Fruit fly (Drosophila melanogaster): Measurements from ENCODE around the gene Acp63F.

Gene Acp63F

DNA sequence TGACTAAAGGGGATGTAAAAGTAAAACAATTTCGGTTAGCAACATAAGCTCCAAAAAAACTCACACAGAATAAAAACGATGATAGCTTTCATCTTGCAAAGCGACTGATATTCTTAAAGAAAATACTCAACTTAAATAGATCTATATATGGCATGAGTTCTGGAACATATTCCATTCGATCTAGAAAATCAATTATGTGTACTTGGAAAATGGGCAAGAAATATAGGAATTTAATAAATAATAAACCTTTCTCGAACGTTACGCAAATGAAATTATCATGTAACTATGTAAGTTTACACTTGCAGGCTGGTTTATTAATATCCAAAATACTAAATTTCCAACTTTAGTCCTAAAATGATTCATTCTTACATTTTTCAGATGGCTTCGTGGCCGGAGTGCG is at the start of gene Acp63F:
Acp63F (minus strand) TSS at position 101 of the 400 bp plus-strand sequence.
- TF ChIP-seq noc (tag; optimal IDR thresholded peaks at IDR 0.05): no peak

DNA sequence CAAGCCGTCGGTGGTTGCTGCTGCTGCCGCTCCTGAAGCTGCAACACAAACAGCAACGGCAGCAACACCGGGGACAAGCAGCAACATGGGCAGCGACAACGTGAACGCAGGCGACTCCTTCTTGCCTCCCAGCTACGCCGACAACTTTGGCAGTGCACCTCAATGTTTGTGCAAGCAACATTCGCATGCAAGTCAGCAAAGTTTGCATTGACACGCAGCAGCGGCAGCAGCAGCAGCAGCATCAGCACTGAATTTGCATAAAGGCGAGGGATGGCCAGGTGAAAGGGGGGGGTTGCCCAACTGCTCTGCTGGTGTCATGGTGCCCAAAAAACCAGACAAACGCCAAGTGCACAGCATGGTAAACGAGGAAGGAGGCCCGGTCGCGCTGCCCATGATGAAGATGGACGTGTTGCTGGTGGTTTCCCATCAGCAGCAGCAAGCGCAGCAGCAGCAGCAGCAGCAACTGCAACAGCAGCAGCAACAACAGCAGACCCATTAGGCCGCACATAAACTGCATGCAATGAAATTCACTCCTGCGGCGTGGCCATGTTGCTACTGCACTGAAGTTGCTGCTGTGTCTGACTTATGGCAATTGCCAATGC is 49.2 kb upstream of the Acp63F start:
- no peak for TF ChIP-seq noc (tag; optimal IDR thresholded peaks at IDR 0.05)

DNA sequence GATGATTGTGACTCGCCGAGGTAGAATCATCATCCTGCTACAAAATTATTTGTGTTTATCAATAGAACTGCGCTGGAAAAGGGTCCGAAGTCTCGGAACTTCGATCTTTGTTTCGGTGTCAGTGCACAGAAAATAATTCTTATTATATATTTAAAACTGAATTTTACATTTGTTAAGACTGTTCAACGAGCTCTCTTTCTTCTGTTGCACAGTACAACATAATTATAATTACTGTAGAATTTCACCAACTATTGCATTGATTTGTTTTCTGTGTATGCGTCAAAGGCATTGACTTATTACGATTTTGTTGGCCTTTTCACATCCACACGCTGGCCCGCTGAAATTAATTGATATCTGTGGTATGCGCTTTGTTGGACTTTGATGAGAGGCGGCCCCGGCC is 47.3 kb upstream of the Acp63F start:
- TF ChIP-seq noc (tag; optimal IDR thresholded peaks at IDR 0.05): no peak

DNA sequence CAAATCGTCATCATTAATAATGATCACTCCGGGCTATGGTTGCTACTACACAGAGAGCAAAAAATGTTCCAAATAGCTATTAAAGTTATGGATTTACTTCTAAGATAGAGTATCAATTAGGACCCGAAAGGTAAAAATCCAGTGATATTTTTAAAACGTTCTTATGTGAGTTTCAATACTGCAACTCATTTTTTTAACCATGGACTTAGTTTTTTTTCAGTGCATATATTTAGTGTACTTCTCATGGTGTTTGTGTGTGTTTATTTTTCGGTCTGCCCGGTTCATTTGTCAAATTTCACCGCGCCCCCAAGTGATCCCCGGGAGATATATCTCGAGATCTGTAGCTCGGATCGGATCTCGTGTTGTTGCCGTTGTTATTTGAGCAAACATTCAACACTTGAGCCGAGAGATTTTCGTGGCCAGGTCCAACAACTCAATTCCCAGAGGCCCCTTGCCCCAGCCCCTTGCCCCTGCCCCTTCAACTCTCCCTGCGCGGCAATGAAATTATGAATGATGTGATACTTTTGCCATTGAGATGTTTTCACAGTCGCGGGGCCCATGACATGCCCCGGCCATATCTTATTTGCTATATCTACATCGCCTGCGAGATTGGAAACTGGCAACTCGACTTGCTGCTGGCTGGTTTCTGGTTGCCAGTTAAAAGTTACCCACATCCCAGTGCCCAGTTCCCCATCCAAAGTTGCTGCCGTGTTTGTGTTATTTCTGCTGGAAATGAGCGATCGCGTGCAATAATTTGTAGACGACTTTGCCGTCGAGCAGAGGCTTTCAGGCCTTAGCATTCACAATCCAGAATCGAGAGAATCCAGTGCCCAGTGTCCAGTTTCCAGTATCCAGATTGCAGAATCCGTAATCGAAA is 46.6 kb upstream of the Acp63F start:
- no peak for TF ChIP-seq noc (tag; optimal IDR thresholded peaks at IDR 0.05)

DNA sequence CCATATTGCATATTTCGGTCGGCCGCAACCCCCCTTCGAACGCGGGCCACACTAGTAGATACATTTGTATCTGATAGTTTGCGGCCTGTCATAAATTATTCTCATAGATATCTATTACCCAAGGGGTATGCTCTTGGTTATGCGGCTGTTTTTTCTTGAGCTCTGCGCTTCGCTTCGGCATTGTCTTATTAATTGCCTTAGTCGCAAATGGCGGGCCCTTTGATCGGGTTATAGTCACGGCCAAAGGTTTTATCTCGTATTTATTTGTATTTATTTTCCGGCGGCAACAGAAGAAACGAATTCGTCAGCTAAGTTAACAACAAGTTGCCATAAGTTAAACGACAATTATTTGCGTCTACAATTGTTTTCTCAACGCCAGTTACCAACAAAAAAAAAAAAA is 39.9 kb upstream of the Acp63F start:
- no peak for TF ChIP-seq noc (tag; optimal IDR thresholded peaks at IDR 0.05)

DNA sequence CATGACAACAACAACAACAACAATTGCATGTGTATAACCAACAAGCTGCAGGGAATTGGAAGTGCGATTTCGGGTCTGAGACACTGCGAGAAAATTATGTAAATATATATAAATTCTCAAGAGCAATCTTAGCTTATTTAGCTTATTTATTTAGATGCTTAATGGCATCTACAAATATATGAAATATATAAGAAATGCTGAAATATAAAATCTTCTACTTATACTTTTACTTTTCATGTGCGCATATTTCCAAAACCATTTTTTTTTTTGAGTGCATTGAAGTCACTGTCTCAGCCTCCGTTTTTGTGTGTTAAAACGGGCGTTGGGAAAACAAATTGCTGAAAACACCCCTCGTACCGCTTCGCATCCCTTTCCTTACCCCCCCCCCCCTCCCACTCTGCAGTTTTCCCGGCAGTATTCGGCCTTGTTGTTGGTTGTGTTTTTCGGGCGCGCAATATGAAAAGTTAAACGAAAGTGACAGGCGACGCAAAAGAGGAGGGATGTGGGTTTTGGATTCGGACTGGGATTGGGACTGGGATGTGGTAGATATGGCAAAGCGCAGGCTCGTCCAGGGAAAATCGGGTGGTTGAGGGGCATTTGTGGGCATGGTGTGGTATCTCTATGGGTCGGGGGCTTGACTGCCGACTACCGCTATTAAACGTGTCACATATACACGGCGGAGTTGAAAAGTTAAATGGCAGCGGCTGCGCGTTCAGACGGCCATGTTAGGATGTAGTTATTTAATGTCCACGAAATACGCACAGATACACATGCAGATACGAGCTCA is 39.2 kb upstream of the Acp63F start:
- no peak for TF ChIP-seq noc (tag; optimal IDR thresholded peaks at IDR 0.05)

DNA sequence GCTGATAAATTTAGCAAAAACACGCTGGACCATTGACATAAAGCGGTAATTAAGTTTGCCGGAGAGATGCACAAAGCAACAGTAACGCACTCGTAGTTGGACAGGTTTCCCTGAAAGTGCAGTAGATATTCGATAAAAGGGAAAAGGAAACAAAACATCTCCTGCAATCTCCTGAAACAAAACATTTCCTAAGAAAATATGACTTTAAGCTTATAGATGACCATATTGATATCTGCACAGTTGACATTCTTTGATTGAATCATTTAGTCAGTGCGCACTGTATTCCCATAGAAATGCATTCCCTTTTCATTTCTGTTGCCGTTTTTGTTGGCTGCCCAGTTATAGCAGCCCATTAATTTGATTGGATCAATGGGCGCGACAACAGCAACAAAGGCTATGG is 36.7 kb upstream of the Acp63F start:
- TF ChIP-seq noc (tag; optimal IDR thresholded peaks at IDR 0.05): no peak

DNA sequence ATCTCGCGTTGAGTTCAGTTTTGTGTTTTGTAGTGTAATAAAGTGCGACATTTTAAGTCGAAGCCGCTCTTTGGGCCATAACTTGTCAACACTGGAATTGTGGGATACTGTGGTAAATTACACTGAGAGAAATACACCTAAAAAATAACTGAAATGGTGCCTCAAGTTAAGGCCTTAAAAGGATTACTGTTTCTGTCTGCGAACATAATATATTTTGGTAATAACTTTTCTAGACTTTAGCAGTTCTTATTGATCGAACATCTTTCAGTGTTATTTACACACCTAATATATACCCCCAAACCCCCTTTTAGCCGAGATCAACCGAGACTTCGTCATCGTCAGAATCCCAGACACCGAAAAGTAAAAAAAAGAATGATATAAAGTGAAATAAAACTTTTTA is 35.7 kb upstream of the Acp63F start:
- no peak for TF ChIP-seq noc (tag; optimal IDR thresholded peaks at IDR 0.05)

DNA sequence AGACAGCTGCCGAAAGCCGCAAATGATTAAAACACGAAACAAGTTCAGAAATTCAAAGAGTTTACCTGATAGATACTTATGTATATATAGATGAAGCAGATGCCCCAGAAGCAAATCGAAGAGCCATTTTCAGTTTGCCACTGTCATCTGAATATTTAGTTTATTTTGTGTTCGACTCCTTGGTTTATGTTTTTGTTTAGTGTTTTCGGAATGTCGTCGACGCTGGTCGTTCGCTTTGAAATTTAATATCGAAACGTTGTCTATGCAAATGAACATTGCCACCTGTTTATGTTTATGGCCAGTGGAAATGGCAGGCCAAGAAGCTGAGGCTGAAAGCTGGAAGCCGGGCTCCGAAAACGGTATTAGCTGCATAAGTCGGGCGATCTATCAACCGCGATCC is 34.9 kb upstream of the Acp63F start:
- no peak for TF ChIP-seq noc (tag; optimal IDR thresholded peaks at IDR 0.05)

DNA sequence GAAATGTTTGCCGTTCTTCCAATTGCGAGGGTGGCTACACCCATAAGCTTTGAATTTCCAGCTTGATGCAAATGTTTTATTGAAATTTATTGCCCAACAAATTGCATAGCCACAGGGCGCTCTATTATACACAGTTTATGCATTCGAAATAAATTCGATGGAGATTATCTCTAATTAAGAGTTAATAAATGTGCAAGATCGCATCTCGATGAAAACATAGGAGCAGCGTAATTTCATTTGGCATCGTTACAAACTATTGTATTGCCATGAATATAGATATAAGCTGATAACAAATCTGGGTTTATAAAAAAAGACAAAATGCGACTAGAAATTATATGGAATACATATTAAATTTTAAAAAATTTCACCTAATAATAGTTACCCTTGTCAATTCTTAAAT is 34.3 kb upstream of the Acp63F start:
- TF ChIP-seq noc (tag; optimal IDR thresholded peaks at IDR 0.05): no peak

DNA sequence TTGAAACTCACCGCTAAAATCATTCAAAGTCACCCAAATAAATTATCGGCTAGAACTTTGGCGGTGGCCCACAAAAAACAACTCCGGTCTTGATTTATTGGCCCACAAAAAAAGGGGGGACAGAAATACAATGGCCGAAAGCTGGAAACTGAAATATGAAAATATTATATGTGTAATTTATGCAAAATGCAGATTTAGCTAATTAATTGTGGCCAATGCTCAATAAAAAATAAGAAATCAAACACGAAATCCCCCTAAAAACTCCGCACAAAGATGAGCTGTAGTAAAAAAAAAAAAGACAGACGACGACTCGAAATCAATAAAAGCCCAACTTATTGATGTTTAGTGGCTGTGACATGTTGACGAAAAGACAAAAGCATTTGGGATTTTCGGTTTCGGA is 33.6 kb upstream of the Acp63F start:
- TF ChIP-seq noc (tag; optimal IDR thresholded peaks at IDR 0.05): peak; percentile 35

DNA sequence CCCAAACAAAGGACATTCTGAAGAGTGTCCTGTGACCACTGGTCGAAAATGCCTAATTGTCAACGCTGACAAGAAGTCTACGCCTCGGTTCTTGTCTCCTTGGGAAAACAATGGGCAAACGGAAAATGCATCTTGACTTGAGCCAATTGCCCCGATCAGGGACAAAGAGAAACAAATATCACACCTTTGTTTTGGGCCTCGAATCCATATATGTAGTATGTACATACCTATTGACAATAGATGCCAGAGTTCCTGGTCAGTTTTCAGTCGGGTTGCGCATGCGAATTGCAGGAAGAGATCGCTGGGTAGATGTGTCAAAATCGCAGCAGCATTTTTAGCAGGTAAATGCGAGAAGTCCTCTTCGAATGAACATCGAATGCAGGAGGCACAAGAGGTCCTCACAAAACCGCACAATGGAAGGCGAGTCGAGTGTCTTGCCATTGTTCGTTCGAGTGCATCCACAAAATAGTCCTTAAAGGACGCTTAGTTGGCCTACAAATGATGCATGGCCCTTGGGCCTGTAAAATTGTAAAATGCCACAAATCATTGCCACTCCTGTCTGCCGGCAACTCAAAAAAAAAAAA is 32.6 kb upstream of the Acp63F start:
- no peak for TF ChIP-seq noc (tag; optimal IDR thresholded peaks at IDR 0.05)

DNA sequence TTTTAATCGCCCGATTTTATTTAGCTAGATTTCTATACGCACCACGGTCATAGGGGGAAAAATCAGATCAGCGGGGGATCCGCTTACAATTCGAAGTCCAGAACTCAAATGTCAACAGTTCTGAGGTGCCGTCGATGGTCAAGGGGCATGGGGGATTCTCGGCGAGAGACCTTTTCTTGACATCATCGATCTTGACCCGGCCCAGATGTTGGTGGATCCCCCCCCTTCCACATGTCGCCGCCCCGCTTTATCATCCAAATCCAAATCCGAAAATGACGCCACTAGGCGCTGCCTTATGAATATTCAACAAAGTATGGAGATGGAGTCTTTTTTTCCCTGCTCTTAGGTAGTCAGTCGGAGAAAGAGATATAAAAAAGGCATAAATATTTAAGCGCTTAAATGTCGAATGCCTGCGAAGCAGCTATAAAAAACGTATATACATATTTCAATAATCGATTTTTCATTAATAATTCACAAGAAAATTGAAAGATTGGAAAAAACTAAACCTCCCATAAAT is 31.7 kb upstream of the Acp63F start:
- TF ChIP-seq noc (tag; optimal IDR thresholded peaks at IDR 0.05): peak; percentile 14

DNA sequence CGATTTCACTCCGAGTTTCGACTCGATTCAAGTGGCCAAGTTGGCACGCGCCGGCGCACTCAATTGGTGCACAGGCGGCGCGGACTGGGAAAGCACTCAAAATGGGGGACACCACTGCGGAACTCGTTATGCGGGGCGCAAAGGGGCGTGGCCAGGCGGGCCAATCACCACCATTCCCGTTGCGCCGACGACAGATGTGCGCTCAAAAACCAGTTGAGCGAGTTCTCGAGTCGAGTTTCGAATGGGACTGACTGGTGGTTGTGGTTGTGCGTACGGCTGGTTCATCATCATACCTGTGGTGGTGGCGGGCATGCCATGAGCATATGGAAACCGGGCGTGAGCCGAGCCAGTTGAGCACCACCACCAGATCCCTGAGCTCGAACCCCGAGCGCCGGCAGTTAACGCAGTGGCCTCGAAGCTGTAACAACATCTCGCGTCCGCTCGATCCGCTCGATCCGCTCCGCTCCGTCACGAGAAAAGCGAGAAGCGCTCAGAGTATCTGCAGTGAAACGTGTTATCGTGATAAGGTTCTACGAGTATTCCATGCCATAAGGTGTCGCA is 29.7 kb upstream of the Acp63F start, which contains the start of gene Awh:
Awh (plus strand) TSS at position 392 of the 561 bp plus-strand sequence.
- TF ChIP-seq noc (tag; optimal IDR thresholded peaks at IDR 0.05): no peak

DNA sequence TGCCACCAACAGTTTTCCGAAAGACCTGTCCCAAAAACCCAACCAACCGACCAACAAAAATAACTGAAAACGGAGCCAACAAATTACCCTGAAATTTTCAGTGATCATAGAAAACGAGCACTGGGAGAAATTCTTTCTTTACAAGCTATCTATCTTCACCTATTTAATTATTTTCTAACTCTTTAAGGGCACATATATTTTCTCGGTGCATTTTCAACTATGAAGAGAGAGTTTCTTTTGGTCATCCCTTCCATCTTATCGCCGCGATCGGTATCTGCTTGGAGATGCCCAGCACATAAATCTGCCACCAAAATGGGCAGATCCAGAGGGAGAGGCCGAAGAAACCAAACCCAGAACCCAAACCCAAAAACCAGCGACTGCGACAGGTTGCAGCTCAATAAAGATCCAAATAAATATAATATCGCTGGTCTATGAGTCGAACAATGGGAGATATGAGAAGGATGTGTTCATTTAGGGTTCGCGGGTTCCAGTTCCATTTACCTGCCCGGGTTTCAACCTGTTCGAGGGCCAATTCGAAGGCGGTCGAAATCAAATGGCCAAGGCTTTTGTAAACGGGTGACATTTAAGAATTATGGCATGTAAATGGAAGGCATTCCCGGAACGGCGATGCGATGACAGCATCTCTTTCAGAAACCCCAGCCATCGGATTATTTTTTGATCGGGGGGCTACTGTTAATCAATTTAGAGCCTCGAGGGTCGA is 27.0 kb upstream of the Acp63F start:
- no peak for TF ChIP-seq noc (tag; optimal IDR thresholded peaks at IDR 0.05)
